Worm (Caenorhabditis elegans) whole organism, mixed stage, embryonic: ENCODE measurements around the gene str-84.

Experiments used
- M03D4.4 ChIP-seq: sonication (generic microtip); optimal IDR thresholded peaks from 2 replicates; lab custom pipeline; 2017; ENCODE audit warnings: mild to moderate bottlenecking, missing genetic modification characterization, missing compliant biosample characterization
- blmp-1 ChIP-seq: fragments of 150-350 bp; optimal IDR thresholded peaks from 2 replicates; lab custom pipeline; 2014; ENCODE audit warnings: missing biosample characterization, missing genetic modification characterization
- ceh-39 ChIP-seq: fragments of 150-350 bp; optimal IDR thresholded peaks from 2 replicates; lab custom pipeline; 2014; ENCODE audit warnings: missing biosample characterization, missing genetic modification characterization
- ceh-43 ChIP-seq: fragments of 200-800 bp; sonication (Bioruptor generic); optimal IDR thresholded peaks from 2 replicates; lab custom pipeline; 2018; ENCODE audit warnings: mild to moderate bottlenecking, missing genetic modification characterization, moderate library complexity, missing compliant biosample characterization
- ces-1 ChIP-seq: fragments of 150-350 bp; optimal IDR thresholded peaks from 2 replicates; lab custom pipeline; 2014; ENCODE audit warnings: missing biosample characterization, missing genetic modification reagents, missing genetic modification characterization
- cnd-1 ChIP-seq: fragments of 200-800 bp; sonication (Bioruptor generic); optimal IDR thresholded peaks from 2 replicates; lab custom pipeline; 2018; ENCODE audit warnings: mild to moderate bottlenecking, missing genetic modification characterization, missing compliant biosample characterization
- elt-1 ChIP-seq: sonication (generic microtip); optimal IDR thresholded peaks from 2 replicates; lab custom pipeline; 2017; ENCODE audit warnings: missing genetic modification characterization, mild to moderate bottlenecking, missing compliant biosample characterization, antibody characterized with exemption, moderate library complexity, borderline replicate concordance; ENCODE audit not compliant: insufficient read depth
- elt-3 ChIP-seq: fragments of 150-350 bp; optimal IDR thresholded peaks from 2 replicates; lab custom pipeline; 2014; ENCODE audit warnings: missing biosample characterization, missing genetic modification characterization
- flh-1 ChIP-seq: fragments of 200-800 bp; sonication (Bioruptor generic); optimal IDR thresholded peaks from 2 replicates; lab custom pipeline; 2018; ENCODE audit warnings: mild to moderate bottlenecking, missing genetic modification characterization, moderate library complexity, missing compliant biosample characterization
- ham-2 ChIP-seq: fragments of 200-800 bp; sonication (Bioruptor generic); optimal IDR thresholded peaks from 2 replicates; lab custom pipeline; 2018; ENCODE audit warnings: mild to moderate bottlenecking, missing genetic modification characterization, missing compliant biosample characterization
- hlh-1 ChIP-seq: fragments of 150-350 bp; optimal IDR thresholded peaks from 2 replicates; lab custom pipeline; 2014; ENCODE audit warnings: missing biosample characterization, missing genetic modification reagents, missing genetic modification characterization
- lin-13 ChIP-seq: fragments of 150-350 bp; optimal IDR thresholded peaks from 2 replicates; lab custom pipeline; 2014; ENCODE audit warnings: missing biosample characterization, missing genetic modification characterization
- lin-32 ChIP-seq: fragments of 200-800 bp; sonication (Bioruptor generic); optimal IDR thresholded peaks from 2 replicates; lab custom pipeline; 2018; ENCODE audit warnings: mild to moderate bottlenecking, missing genetic modification characterization, missing compliant biosample characterization
- mab-5 ChIP-seq: fragments of 150-350 bp; optimal IDR thresholded peaks from 2 replicates; lab custom pipeline; 2014; ENCODE audit warnings: missing biosample characterization, missing genetic modification characterization
- mep-1 ChIP-seq: fragments of 150-350 bp; optimal IDR thresholded peaks from 2 replicates; lab custom pipeline; 2017; ENCODE audit warnings: missing biosample characterization, missing genetic modification reagents, missing genetic modification characterization, inconsistent platforms
- mls-2 ChIP-seq: sonication (generic microtip); optimal IDR thresholded peaks from 2 replicates; lab custom pipeline; 2016; ENCODE audit warnings: mild to moderate bottlenecking, missing genetic modification characterization, moderate library complexity, missing compliant biosample characterization
- nhr-12 ChIP-seq: fragments of 150-350 bp; optimal IDR thresholded peaks from 2 replicates; lab custom pipeline; 2014; ENCODE audit warnings: missing biosample characterization, missing genetic modification characterization
- nhr-2 ChIP-seq: fragments of 150-350 bp; optimal IDR thresholded peaks from 2 replicates; lab custom pipeline; 2014; ENCODE audit warnings: missing biosample characterization, missing genetic modification characterization
- nhr-237 ChIP-seq: fragments of 150-350 bp; optimal IDR thresholded peaks from 2 replicates; lab custom pipeline; 2014; ENCODE audit warnings: missing biosample characterization, missing genetic modification characterization
- nhr-76 ChIP-seq: sonication (generic microtip); optimal IDR thresholded peaks from 2 replicates; lab custom pipeline; 2017; ENCODE audit warnings: missing biosample characterization, missing genetic modification characterization
- pha-4 ChIP-seq: fragments of 150-350 bp; optimal IDR thresholded peaks from 2 replicates; lab custom pipeline; 2018; ENCODE audit warnings: missing biosample characterization, missing genetic modification reagents, missing genetic modification characterization
- sem-2 ChIP-seq: fragments of 200-800 bp; sonication (Bioruptor generic); optimal IDR thresholded peaks from 2 replicates; lab custom pipeline; 2018; ENCODE audit warnings: mild to moderate bottlenecking, missing genetic modification characterization, missing compliant biosample characterization
- snpc-4 ChIP-seq: fragments of 150-350 bp; optimal IDR thresholded peaks from 2 replicates; lab custom pipeline; 2014; ENCODE audit warnings: missing biosample characterization, missing genetic modification characterization
- tbx-8 ChIP-seq: fragments of 200-800 bp; sonication (Bioruptor generic); optimal IDR thresholded peaks from 2 replicates; lab custom pipeline; 2018; ENCODE audit warnings: mild to moderate bottlenecking, missing genetic modification characterization, moderate library complexity, missing compliant biosample characterization
- unc-120 ChIP-seq: sonication (generic microtip); optimal IDR thresholded peaks from 2 replicates; lab custom pipeline; 2017; ENCODE audit warnings: missing genetic modification characterization, missing compliant biosample characterization; ENCODE audit not compliant: poor library complexity, severe bottlenecking
- unc-39 ChIP-seq: fragments of 150-350 bp; optimal IDR thresholded peaks from 2 replicates; lab custom pipeline; 2014; ENCODE audit warnings: missing biosample characterization, missing genetic modification characterization
- ztf-11 ChIP-seq: fragments of 150-350 bp; optimal IDR thresholded peaks from 2 replicates; lab custom pipeline; 2014; ENCODE audit warnings: missing biosample characterization, missing genetic modification characterization

str-84 gene

ce11 chrV:8940419-8940818 lies 40.3 kb downstream of the str-84 start:
- TF ChIP-seq nhr-2 (tag; lab: Kevin White, UChicago) = no peak
- TF ChIP-seq ztf-11 (tag; lab: Kevin White, UChicago) = no peak
- TF ChIP-seq tbx-8 (GFP tag; lab: Kevin White, UChicago) = no peak
- no peak for TF ChIP-seq cnd-1 (tag; lab: Kevin White, UChicago)
- TF ChIP-seq, all 35 proteins: peak for 0

- TF ChIP-seq unc-120 (tag; lab: Kevin White, UChicago) (no peak), mab-5 (tag; lab: Kevin White, UChicago) (no peak), elt-3 (tag; lab: Kevin White, UChicago) (no peak), tbx-8 (GFP tag; lab: Kevin White, UChicago) (no peak)
Observed at ce11 chrV:8939424-8940065, 41.2 kb downstream of the str-84 start.

- TF ChIP-seq hlh-1 (tag; lab: Kevin White, UChicago) = no peak
- TF ChIP-seq ces-1 (GFP tag; lab: Kevin White, UChicago) = no peak
- no peak for TF ChIP-seq ceh-39 (tag; lab: Kevin White, UChicago)
- TF ChIP-seq flh-1 (GFP tag; lab: Kevin White, UChicago) = no peak
- no peak for TF ChIP-seq cnd-1 (tag; lab: Kevin White, UChicago)
- no peak for TF ChIP-seq snpc-4 (tag; lab: Kevin White, UChicago)
- TF ChIP-seq pha-4 (tag; lab: Kevin White, UChicago) = no peak
- TF ChIP-seq nhr-12 (tag; lab: Kevin White, UChicago) = no peak
- TF ChIP-seq sem-2 = no peak
- no peak for TF ChIP-seq blmp-1 (tag; lab: Kevin White, UChicago)
- no peak for TF ChIP-seq lin-32 (GFP tag; lab: Kevin White, UChicago)
- no peak for TF ChIP-seq nhr-2 (tag; lab: Kevin White, UChicago)
- TF ChIP-seq nhr-76 (tag; lab: Kevin White, UChicago) = no peak
- no peak for TF ChIP-seq elt-1 (tag; lab: Kevin White, UChicago)
- TF ChIP-seq unc-39 (tag; lab: Kevin White, UChicago) = no peak
- no peak for TF ChIP-seq mls-2 (tag; lab: Kevin White, UChicago)
- TF ChIP-seq elt-3 (tag; lab: Kevin White, UChicago) = no peak
- TF ChIP-seq, all 35 proteins: peak for 0
Observed at ce11 chrV:8938943-8939342, 41.8 kb downstream of the str-84 start.

- TF ChIP-seq nhr-237 (tag; lab: Kevin White, UChicago) (no peak), ces-1 (GFP tag; lab: Kevin White, UChicago) (no peak), hlh-1 (tag; lab: Kevin White, UChicago) (no peak), sem-2 (no peak), ztf-11 (tag; lab: Kevin White, UChicago) (no peak), nhr-12 (tag; lab: Kevin White, UChicago) (no peak), elt-1 (tag; lab: Kevin White, UChicago) (no peak), M03D4.4 (no peak), unc-120 (tag; lab: Kevin White, UChicago) (no peak), nhr-76 (tag; lab: Kevin White, UChicago) (no peak), mep-1 (tag; lab: Kevin White, UChicago) (no peak), lin-13 (tag; lab: Kevin White, UChicago) (no peak), elt-3 (tag; lab: Kevin White, UChicago) (no peak), pha-4 (tag; lab: Kevin White, UChicago) (no peak), ceh-43 (GFP tag; lab: Kevin White, UChicago) (no peak)
Observed at ce11 chrV:8938445-8938844, 42.3 kb downstream of the str-84 start.

- TF ChIP-seq ham-2 (GFP tag; lab: Kevin White, UChicago) (no peak), lin-13 (tag; lab: Kevin White, UChicago) (no peak), nhr-237 (tag; lab: Kevin White, UChicago) (no peak), ceh-43 (GFP tag; lab: Kevin White, UChicago) (no peak), nhr-12 (tag; lab: Kevin White, UChicago) (no peak)
Observed at ce11 chrV:8937476-8938249, 43.1 kb downstream of the str-84 start.
